Fruit fly (Drosophila melanogaster): ENCODE results near the gene CG4213.

The CG4213 gene

dm6 chr2L:430820-431628, 29.0 kb upstream of the CG4213 start, which contains the start of gene ex (continued):
- TF ChIP-seq CG11696 (GFP tag; IDR thresholded peaks at IDR 0.05) (peak; percentile 17; the same call in 1 of the 2 replicates), CG15269 (tag; optimal IDR thresholded peaks at IDR 0.05) (peak; percentile 67), CG14667 (GFP tag; IDR thresholded peaks at IDR 0.05) (no peak), Hr3 (GFP tag; optimal IDR thresholded peaks at IDR 0.05) (no peak), CG12236 (GFP tag; optimal IDR thresholded peaks at IDR 0.05) (peak; percentile 12), bab2 (GFP tag; optimal IDR thresholded peaks at IDR 0.05) (peak; percentile 57), ewg (GFP tag; optimal IDR thresholded peaks at IDR 0.05) (peak; percentile 37), chif (GFP tag; optimal IDR thresholded peaks at IDR 0.05) (peak in 1 of 2 experiments; percentile 37), CG1529 (GFP tag; optimal IDR thresholded peaks at IDR 0.05) (peak; percentile 62), Bdp1 (GFP tag; optimal IDR thresholded peaks at IDR 0.05) (no peak), bsh (GFP tag; optimal IDR thresholded peaks at IDR 0.05) (peak; percentile 63 to 66), crp (GFP tag; optimal IDR thresholded peaks at IDR 0.05) (no peak), gfzf (GFP tag; optimal IDR thresholded peaks at IDR 0.05) (no peak), CG16815 (GFP tag; optimal IDR thresholded peaks at IDR 0.05) (no peak), CoRest (tag; optimal IDR thresholded peaks at IDR 0.05) (peak; percentile 41), CG32532 (GFP tag; IDR thresholded peaks at IDR 0.05) (peak; percentile 8; the same call in 1 of the 2 replicates), CG3281 (GFP tag; optimal IDR thresholded peaks at IDR 0.05) (peak; percentile 65), CG10654 (GFP tag; optimal IDR thresholded peaks at IDR 0.05) (peak; percentile 9), CG13123 (GFP tag; optimal IDR thresholded peaks at IDR 0.05) (peak; percentile 36), hbn (GFP tag; IDR thresholded peaks at IDR 0.05; ENCODE audit: partially characterized antibody) (no peak; the same call in 1 of the 2 replicates), crol (GFP tag; IDR thresholded peaks at IDR 0.05) (0 out of 2 replicates have a peak, but pooled peaks have one; percentile 21), vnd (GFP tag; IDR thresholded peaks at IDR 0.05; ENCODE audit: partially characterized antibody) (no peak), en (GFP tag; optimal IDR thresholded peaks at IDR 0.05) (peak; percentile 7), Dad (GFP tag; optimal IDR thresholded peaks at IDR 0.05) (no peak), CG9727 (GFP tag; optimal IDR thresholded peaks at IDR 0.05) (peak; percentile 50), her (GFP tag; optimal IDR thresholded peaks at IDR 0.05) (peak; percentile 47), nerfin-1 (tag; optimal IDR thresholded peaks at IDR 0.05) (peak; percentile 75), nom (GFP tag; optimal IDR thresholded peaks at IDR 0.05) (peak; percentile 84), dimm (GFP tag; IDR thresholded peaks at IDR 0.05) (no peak), CkIIα-i1 (GFP tag; IDR thresholded peaks at IDR 0.05) (no peak), Hr78 (GFP tag; optimal IDR thresholded peaks at IDR 0.05) (no peak), CTCF (GFP tag; optimal IDR thresholded peaks at IDR 0.05) (peak; percentile 3), lab (GFP tag; optimal IDR thresholded peaks at IDR 0.05) (peak; percentile 84), CG1792 (GFP tag; optimal IDR thresholded peaks at IDR 0.05) (peak; percentile 69), kni (GFP tag; optimal IDR thresholded peaks at IDR 0.05) (peak; percentile 76), CG3726 (GFP tag; IDR thresholded peaks at IDR 0.05) (no peak), CG2120 (GFP tag; optimal IDR thresholded peaks at IDR 0.05) (peak; percentile 31), CG8388 (GFP tag; optimal IDR thresholded peaks at IDR 0.05) (peak; percentile 18), Vsx1 (GFP tag; optimal IDR thresholded peaks at IDR 0.05) (peak; percentile 62), gce (GFP tag; IDR thresholded peaks at IDR 0.05) (peak; percentile 58; the same call in 1 of the 3 replicates), Chrac-16 (GFP tag; optimal IDR thresholded peaks at IDR 0.05) (no peak), CG4404 (GFP tag; IDR thresholded peaks at IDR 0.05) (no peak), gem (tag; optimal IDR thresholded peaks at IDR 0.05) (peak; percentile 64), CG32772 (GFP tag; IDR thresholded peaks at IDR 0.05) (no peak), Aef1 (GFP tag; IDR thresholded peaks at IDR 0.05) (0 out of 3 replicates have a peak, but pooled peaks have one; percentile 33), salm (tag; optimal IDR thresholded peaks at IDR 0.05) (peak; percentile 35), CG6813 (GFP tag; optimal IDR thresholded peaks at IDR 0.05) (peak; percentile 85), org-1 (GFP tag; optimal IDR thresholded peaks at IDR 0.05) (peak; percentile 31)

Measured in whole organism, embryonic.